Fruit fly (Drosophila melanogaster): ENCODE results near the gene CG1674.

Gene CG1674

DNA sequence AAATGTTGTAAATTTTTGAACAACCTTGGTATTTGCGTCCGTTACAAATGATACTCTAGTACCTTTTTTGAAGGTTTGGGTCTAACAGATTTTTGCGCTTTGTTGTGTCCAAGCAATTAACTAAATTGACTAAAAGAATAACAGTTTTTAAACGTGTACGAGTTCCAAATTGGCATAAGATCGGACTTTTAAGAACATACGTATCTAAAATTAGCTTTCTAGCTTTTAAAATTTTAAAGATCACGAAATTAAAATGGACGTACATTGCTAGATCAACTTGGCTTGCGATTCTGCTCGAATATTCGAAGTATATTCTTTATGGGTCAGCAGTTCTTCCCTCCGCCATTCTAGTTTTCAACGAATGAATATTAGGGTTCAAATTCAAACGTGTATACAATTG is at the start of gene CG1674:
Gene CG1674 (plus strand): TSS at position 301 of the 400 bp plus-strand sequence.
- TF ChIP-seq tj (GFP tag; optimal IDR thresholded peaks at IDR 0.05), result no peak
- TF ChIP-seq CG7045 (GFP tag; optimal IDR thresholded peaks at IDR 0.05), result no peak
- TF ChIP-seq bab1 (GFP tag; optimal IDR thresholded peaks at IDR 0.05), result no peak
- no peak for TF ChIP-seq toe (GFP tag; optimal IDR thresholded peaks at IDR 0.05)
- no peak for TF ChIP-seq CG14711 (tag; optimal IDR thresholded peaks at IDR 0.05)
- no peak for TF ChIP-seq ovo (GFP tag; optimal IDR thresholded peaks at IDR 0.05)
- no peak for TF ChIP-seq CG11617 (GFP tag; optimal IDR thresholded peaks at IDR 0.05)
- TF ChIP-seq CG5204 (GFP tag; optimal IDR thresholded peaks at IDR 0.05), result no peak
- TF ChIP-seq cnc (optimal IDR thresholded peaks at IDR 0.05), result no peak
- no peak for TF ChIP-seq CG12768 (GFP tag; optimal IDR thresholded peaks at IDR 0.05)
- TF ChIP-seq pad (GFP tag; optimal IDR thresholded peaks at IDR 0.05), result no peak
- no peak for TF ChIP-seq Mnt (GFP tag; optimal IDR thresholded peaks at IDR 0.05)

DNA sequence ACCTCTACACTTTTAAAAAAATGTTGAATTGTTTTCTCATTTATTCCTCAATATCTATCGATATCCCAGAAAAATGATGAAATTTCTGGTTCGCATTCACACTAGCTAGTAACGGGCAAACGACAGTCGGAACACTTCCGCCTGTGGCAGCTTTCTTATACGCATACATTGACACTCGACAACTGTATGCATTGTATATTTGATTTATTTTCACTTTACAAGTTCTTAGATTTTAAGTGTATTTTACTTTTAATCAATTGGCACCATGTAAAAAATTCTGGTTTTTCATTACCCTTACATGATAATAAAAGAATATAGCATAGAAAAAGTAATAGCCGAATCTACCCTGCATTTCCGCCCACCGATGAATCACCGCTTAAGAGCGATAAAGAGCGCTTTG is 49.8 kb upstream of the CG1674 start:
- TF ChIP-seq tj (GFP tag; optimal IDR thresholded peaks at IDR 0.05) (no peak), CG7045 (GFP tag; optimal IDR thresholded peaks at IDR 0.05) (no peak), bab1 (GFP tag; optimal IDR thresholded peaks at IDR 0.05) (no peak), pad (GFP tag; optimal IDR thresholded peaks at IDR 0.05) (no peak), ovo (GFP tag; optimal IDR thresholded peaks at IDR 0.05) (no peak), Hr96 (GFP tag; optimal IDR thresholded peaks at IDR 0.05) (no peak), CG33017 (tag; optimal IDR thresholded peaks at IDR 0.05) (no peak), toe (GFP tag; optimal IDR thresholded peaks at IDR 0.05) (no peak), CG1620 (GFP tag; optimal IDR thresholded peaks at IDR 0.05) (no peak), CG11617 (GFP tag; optimal IDR thresholded peaks at IDR 0.05) (no peak), cnc (optimal IDR thresholded peaks at IDR 0.05) (no peak), cic (GFP tag; optimal IDR thresholded peaks at IDR 0.05) (no peak), CG12768 (GFP tag; optimal IDR thresholded peaks at IDR 0.05) (no peak), Clk (GFP tag; optimal IDR thresholded peaks at IDR 0.05) (no peak), CG5204 (GFP tag; optimal IDR thresholded peaks at IDR 0.05) (no peak)

dm6 chr4:181639-182038 is 48.9 kb upstream of the CG1674 start:
- TF ChIP-seq bab1 (GFP tag; optimal IDR thresholded peaks at IDR 0.05) (no peak), pad (GFP tag; optimal IDR thresholded peaks at IDR 0.05) (no peak), Mnt (GFP tag; optimal IDR thresholded peaks at IDR 0.05) (no peak), ovo (GFP tag; optimal IDR thresholded peaks at IDR 0.05) (no peak), toe (GFP tag; optimal IDR thresholded peaks at IDR 0.05) (no peak), Crg-1 (GFP tag; optimal IDR thresholded peaks at IDR 0.05) (no peak), Clk (GFP tag; optimal IDR thresholded peaks at IDR 0.05) (no peak), CG11617 (GFP tag; optimal IDR thresholded peaks at IDR 0.05) (no peak), CG7101 (tag; optimal IDR thresholded peaks at IDR 0.05) (no peak), cic (GFP tag; optimal IDR thresholded peaks at IDR 0.05) (no peak), CG1620 (GFP tag; optimal IDR thresholded peaks at IDR 0.05) (no peak), Hr96 (GFP tag; optimal IDR thresholded peaks at IDR 0.05) (no peak), CG7045 (GFP tag; optimal IDR thresholded peaks at IDR 0.05) (no peak), CG14711 (tag; optimal IDR thresholded peaks at IDR 0.05) (no peak)

dm6 chr4:183681-184080 is 46.8 kb upstream of the CG1674 start:
- TF ChIP-seq kay (GFP tag; ENCODE audit: borderline replicate concordance), result peak; percentile 50
- TF ChIP-seq ovo (GFP tag; optimal IDR thresholded peaks at IDR 0.05), result no peak

- no peak for TF ChIP-seq Mnt (GFP tag; optimal IDR thresholded peaks at IDR 0.05)
- no peak for TF ChIP-seq pad (GFP tag; optimal IDR thresholded peaks at IDR 0.05)
- TF ChIP-seq cic (GFP tag; optimal IDR thresholded peaks at IDR 0.05), result no peak
- TF ChIP-seq toe (GFP tag; optimal IDR thresholded peaks at IDR 0.05), result no peak
These were observed 38.0 kb upstream of the CG1674 start for dm6 chr4:192540-192939.

DNA sequence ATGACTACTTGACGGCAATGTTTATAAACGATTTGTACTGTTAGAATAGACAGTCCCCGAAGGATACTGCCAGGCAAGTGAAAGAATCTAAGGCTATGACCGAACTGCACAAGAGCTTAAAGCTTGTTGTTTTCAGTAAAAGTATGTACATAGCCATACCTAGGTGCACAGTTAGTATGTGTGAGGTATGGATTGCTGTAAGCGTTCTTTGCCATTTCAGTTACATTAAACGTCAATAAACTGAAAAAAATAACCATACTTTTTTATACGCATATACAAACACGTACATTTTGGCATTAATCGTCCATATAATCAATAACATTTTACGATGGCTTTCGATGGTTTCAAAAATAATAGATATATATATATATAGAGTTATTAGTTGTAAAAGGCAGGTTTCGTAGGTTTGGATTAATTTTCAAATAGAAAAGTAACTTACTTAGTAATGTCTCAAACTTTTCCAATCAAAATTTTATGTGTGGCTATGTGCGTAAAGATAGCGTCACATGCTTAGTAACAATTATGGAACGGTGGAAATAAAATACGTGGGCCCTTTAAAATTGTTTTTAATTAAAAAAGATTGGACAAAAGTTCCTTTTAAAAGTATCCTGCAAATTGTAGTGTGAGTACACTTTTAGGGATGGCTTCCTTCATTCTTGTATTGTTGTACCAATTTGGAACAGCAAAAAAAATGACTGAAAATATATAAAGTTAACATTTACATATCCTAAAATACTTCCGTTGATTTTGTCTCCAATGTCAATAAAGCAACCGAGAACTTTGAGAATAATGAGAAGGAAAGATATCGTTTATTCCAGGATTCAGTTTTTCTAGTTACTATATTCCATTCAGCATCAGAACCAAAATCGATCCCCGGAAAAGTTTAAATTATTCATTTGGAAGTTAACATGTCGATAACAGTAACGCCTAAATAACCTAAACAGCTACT is 36.9 kb upstream of the CG1674 start, which contains the start of gene Abcd1:
Gene Abcd1 (minus strand): TSS at position 444 of the 949 bp plus-strand sequence.
- TF ChIP-seq CG1620 (GFP tag; optimal IDR thresholded peaks at IDR 0.05), result no peak
- TF ChIP-seq Clk (GFP tag; optimal IDR thresholded peaks at IDR 0.05), result no peak
- TF ChIP-seq Mnt (GFP tag; optimal IDR thresholded peaks at IDR 0.05), result no peak
- no peak for TF ChIP-seq tj (GFP tag; optimal IDR thresholded peaks at IDR 0.05)
- peak; percentile 90 for TF ChIP-seq kay (GFP tag; ENCODE audit: borderline replicate concordance)
- TF ChIP-seq Crg-1 (GFP tag; optimal IDR thresholded peaks at IDR 0.05), result no peak
- no peak for TF ChIP-seq CG14711 (tag; optimal IDR thresholded peaks at IDR 0.05)

- no peak for TF ChIP-seq cnc (optimal IDR thresholded peaks at IDR 0.05)
- no peak for TF ChIP-seq CG11617 (GFP tag; optimal IDR thresholded peaks at IDR 0.05)
- TF ChIP-seq bab1 (GFP tag; optimal IDR thresholded peaks at IDR 0.05), result peak; percentile 66
- TF ChIP-seq Clk (GFP tag; optimal IDR thresholded peaks at IDR 0.05), result no peak
- TF ChIP-seq Mnt (GFP tag; optimal IDR thresholded peaks at IDR 0.05), result no peak
- TF ChIP-seq toe (GFP tag; optimal IDR thresholded peaks at IDR 0.05), result no peak
- no peak for TF ChIP-seq tj (GFP tag; optimal IDR thresholded peaks at IDR 0.05)
- no peak for TF ChIP-seq cic (GFP tag; optimal IDR thresholded peaks at IDR 0.05)
- TF ChIP-seq CG5204 (GFP tag; optimal IDR thresholded peaks at IDR 0.05), result peak; percentile 42
- TF ChIP-seq Hr96 (GFP tag; optimal IDR thresholded peaks at IDR 0.05), result no peak
- TF ChIP-seq CG7101 (tag; optimal IDR thresholded peaks at IDR 0.05), result no peak
- no peak for TF ChIP-seq kay (GFP tag; ENCODE audit: borderline replicate concordance)
- no peak for TF ChIP-seq CG7045 (GFP tag; optimal IDR thresholded peaks at IDR 0.05)
- no peak for TF ChIP-seq pad (GFP tag; optimal IDR thresholded peaks at IDR 0.05)
- TF ChIP-seq CG33017 (tag; optimal IDR thresholded peaks at IDR 0.05), result peak; percentile 9
- TF ChIP-seq Crg-1 (GFP tag; optimal IDR thresholded peaks at IDR 0.05), result no peak
- no peak for TF ChIP-seq CG1620 (GFP tag; optimal IDR thresholded peaks at IDR 0.05)
- no peak for TF ChIP-seq CG12768 (GFP tag; optimal IDR thresholded peaks at IDR 0.05)
- TF ChIP-seq ovo (GFP tag; optimal IDR thresholded peaks at IDR 0.05), result no peak
These were observed 24.8 kb upstream of the CG1674 start, which contains the start of gene CG31998 for dm6 chr4:205671-206252. Gene CG31998 (minus strand): TSS chr4:205945.
